Worm (Caenorhabditis elegans): ENCODE data around the gene bath-10.

bath-10 gene

DNA sequence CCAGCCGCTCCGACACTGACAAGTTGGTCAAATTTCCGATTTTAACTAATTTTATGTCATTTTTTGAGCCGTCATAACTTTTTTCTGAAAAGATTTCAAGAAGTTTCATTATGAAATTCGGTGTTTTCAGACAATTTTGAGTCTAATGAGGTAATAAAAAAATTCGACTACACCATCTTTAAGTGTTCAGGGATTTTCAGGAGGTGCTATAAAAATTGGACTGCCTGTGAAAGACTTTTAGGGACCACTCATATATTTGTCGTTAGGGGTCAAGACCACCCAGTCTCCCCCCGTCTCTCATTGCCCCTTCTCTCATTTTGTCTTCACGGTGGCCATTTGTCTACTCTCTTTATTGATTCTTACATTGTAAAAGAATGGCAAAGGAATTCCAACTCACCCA is at the start of gene bath-10:
TSS of gene bath-10 (plus strand) at position 301 of the 400 bp plus-strand sequence.
- TF ChIP-seq F13C5.2 (tag; optimal IDR thresholded peaks at IDR 0.05), result no peak
- no peak for TF ChIP-seq tbx-11 (GFP tag; IDR thresholded peaks at IDR 0.05)

DNA sequence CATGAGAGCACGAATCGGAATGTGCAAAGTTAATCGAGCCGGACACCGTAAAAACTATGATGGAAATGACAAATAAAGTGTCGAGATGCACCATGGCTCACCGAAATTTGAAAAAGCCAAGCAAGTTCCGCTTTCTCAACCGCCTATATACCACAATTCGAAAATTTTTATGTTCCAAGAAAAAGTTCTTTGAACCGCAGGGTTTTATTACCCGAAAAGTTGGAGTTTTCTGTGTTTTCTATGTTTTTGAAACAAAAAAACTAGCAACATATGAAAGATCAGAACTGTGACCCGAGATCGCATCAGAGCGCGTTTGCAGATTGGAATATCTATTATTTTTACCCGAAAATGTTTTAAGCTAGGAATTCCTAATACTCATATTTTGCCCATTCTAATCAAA is 47.8 kb upstream of the bath-10 start, which contains the start of gene Y46D2A.3:
TSS of gene Y46D2A.3 (minus strand) at position 101 of the 400 bp plus-strand sequence.
- TF ChIP-seq aly-1 (tag; optimal IDR thresholded peaks at IDR 0.05), result no peak
- no peak for TF ChIP-seq flt-1 (GFP tag; IDR thresholded peaks at IDR 0.05)
- TF ChIP-seq ets-7 (tag; optimal IDR thresholded peaks at IDR 0.05), result no peak
- TF ChIP-seq ceh-36 (tag; optimal IDR thresholded peaks at IDR 0.05), result no peak
- TF ChIP-seq ama-1 (optimal IDR thresholded peaks at IDR 0.05), result no peak
- TF ChIP-seq tbx-11 (GFP tag; IDR thresholded peaks at IDR 0.05), result no peak
- no peak for TF ChIP-seq tbx-37 (GFP tag; conservative IDR thresholded peaks at IDR 0.05)
- no peak for TF ChIP-seq hmg-4 (GFP tag; optimal IDR thresholded peaks at IDR 0.05)
- TF ChIP-seq hnd-1 (tag; optimal IDR thresholded peaks at IDR 0.05), result no peak
- TF ChIP-seq B0310.2 (tag; optimal IDR thresholded peaks at IDR 0.05), result no peak
- no peak for TF ChIP-seq pes-1 (GFP tag; IDR thresholded peaks at IDR 0.05)
- TF ChIP-seq ceh-13 (GFP tag; optimal IDR thresholded peaks at IDR 0.05), result no peak

DNA sequence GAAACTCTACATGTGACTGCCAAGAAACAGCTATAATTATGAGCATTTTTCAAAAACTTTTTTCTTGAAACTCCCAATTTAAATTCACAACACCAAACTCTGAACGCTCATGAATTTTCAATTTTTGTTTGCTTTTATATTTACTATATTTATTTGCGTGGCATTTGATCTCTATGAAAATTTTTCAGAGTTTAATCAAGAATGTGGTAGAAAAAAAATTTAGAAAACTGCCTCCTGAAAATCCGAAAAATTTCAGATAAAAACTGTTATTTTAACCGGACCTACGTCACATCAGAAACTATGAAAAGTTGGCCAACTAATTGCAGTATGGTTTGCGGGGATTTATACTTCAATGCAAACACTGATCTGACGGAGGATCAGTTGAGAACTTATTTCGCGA is 42.8 kb upstream of the bath-10 start, which contains the start of gene irld-27:
TSS of gene irld-27 (plus strand) at position 301 of the 400 bp plus-strand sequence.
- TF ChIP-seq flt-1 (GFP tag; IDR thresholded peaks at IDR 0.05) (no peak), pes-1 (GFP tag; IDR thresholded peaks at IDR 0.05) (no peak), ama-1 (optimal IDR thresholded peaks at IDR 0.05) (no peak), B0310.2 (tag; optimal IDR thresholded peaks at IDR 0.05) (no peak), ceh-36 (tag; optimal IDR thresholded peaks at IDR 0.05) (no peak), ets-7 (tag; optimal IDR thresholded peaks at IDR 0.05) (no peak), hmg-4 (GFP tag; optimal IDR thresholded peaks at IDR 0.05) (no peak), tbx-11 (GFP tag; IDR thresholded peaks at IDR 0.05) (no peak), scrt-1 (GFP tag; IDR thresholded peaks at IDR 0.05) (no peak), ceh-13 (GFP tag; optimal IDR thresholded peaks at IDR 0.05) (no peak), aly-1 (tag; optimal IDR thresholded peaks at IDR 0.05) (no peak), hmbx-1 (tag; optimal IDR thresholded peaks at IDR 0.05) (no peak), hnd-1 (tag; optimal IDR thresholded peaks at IDR 0.05) (no peak), tbx-37 (GFP tag; conservative IDR thresholded peaks at IDR 0.05) (no peak), tra-4 (tag; optimal IDR thresholded peaks at IDR 0.05) (no peak), sea-1 (GFP tag; conservative IDR thresholded peaks at IDR 0.05) (no peak), F13C5.2 (tag; optimal IDR thresholded peaks at IDR 0.05) (no peak)

DNA sequence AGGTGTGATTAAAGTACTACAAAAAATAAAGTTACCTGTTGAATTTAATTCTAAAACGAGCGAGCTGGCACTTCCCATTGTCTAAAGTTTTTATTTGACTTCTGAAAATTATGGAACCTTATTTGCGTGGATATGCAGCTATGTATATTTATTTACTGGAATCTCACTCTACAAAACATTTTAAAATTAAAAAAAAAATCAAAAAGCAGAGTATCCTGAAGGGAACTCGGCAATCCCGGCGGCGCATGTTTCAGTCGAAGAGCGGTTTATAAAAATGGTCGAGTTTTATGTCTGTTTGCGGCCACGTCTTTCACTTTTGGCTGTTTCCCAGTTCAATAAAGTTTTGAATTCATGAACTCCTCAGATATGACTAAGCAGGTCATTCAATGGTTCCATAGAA is 37.8 kb upstream of the bath-10 start, which contains the start of gene F14D2.19:
TSS of gene F14D2.19 (minus strand) at position 101 of the 400 bp plus-strand sequence.
- TF ChIP-seq B0310.2 (tag; optimal IDR thresholded peaks at IDR 0.05) (no peak), scrt-1 (GFP tag; IDR thresholded peaks at IDR 0.05) (no peak), F13C5.2 (tag; optimal IDR thresholded peaks at IDR 0.05) (no peak), sea-1 (GFP tag; conservative IDR thresholded peaks at IDR 0.05) (no peak), ceh-13 (GFP tag; optimal IDR thresholded peaks at IDR 0.05) (no peak)

DNA sequence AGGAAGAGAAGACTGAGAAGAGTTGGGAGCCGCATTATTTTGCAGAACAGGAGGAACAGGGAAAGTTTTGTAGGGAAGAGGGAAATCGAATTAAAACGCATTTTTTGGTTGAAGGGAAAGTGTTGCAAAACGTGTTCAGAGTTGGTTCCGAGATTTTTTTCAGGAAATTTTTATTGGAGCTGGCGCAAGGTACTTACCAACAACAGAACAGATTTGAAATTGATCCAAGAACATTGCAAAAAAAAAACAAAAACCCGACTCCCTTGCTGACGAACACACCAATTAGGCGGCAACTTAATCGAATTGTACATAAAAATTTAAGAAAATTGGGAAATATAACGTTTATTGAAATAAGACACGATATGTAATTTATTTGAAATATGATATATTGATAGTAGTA is 36.3 kb upstream of the bath-10 start, which contains the start of gene F14D2.7:
TSS of gene F14D2.7 (minus strand) at position 101 of the 400 bp plus-strand sequence.
- TF ChIP-seq ama-1 (optimal IDR thresholded peaks at IDR 0.05), result no peak
- TF ChIP-seq tra-4 (tag; optimal IDR thresholded peaks at IDR 0.05), result no peak
- TF ChIP-seq tbx-11 (GFP tag; IDR thresholded peaks at IDR 0.05), result no peak

DNA sequence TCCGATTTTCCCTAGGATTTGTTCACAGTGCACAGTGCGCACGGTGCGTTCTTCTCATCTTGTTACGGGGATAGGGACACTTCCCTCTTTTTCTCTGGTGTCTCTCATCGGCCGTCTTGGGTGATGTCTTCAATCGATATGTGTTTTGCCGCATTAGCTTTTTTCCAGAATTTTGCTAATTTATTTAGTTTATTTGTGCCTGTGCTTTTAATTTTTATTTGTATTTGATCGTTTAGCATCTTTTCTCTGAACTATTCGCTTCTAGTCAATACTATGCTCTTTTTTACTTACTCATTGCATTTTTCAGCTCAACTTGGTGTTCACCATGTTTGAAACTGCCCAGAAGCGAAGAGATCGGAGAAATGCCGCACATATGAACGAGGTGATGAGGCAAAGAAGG is 34.6 kb upstream of the bath-10 start, which contains the start of gene F14D2.5:
TSS of gene F14D2.5 (plus strand) at position 301 of the 400 bp plus-strand sequence.
- no peak for TF ChIP-seq tbx-11 (GFP tag; IDR thresholded peaks at IDR 0.05)
- TF ChIP-seq tra-4 (tag; optimal IDR thresholded peaks at IDR 0.05), result no peak
- TF ChIP-seq sea-1 (GFP tag; conservative IDR thresholded peaks at IDR 0.05), result no peak
- no peak for TF ChIP-seq tbx-37 (GFP tag; conservative IDR thresholded peaks at IDR 0.05)
- no peak for TF ChIP-seq aly-1 (tag; optimal IDR thresholded peaks at IDR 0.05)
- no peak for TF ChIP-seq ama-1 (optimal IDR thresholded peaks at IDR 0.05)
- no peak for TF ChIP-seq hnd-1 (tag; optimal IDR thresholded peaks at IDR 0.05)
- no peak for TF ChIP-seq B0310.2 (tag; optimal IDR thresholded peaks at IDR 0.05)
- TF ChIP-seq flt-1 (GFP tag; IDR thresholded peaks at IDR 0.05), result no peak
- no peak for TF ChIP-seq hmbx-1 (tag; optimal IDR thresholded peaks at IDR 0.05)
- TF ChIP-seq hmg-4 (GFP tag; optimal IDR thresholded peaks at IDR 0.05), result no peak
- no peak for TF ChIP-seq pes-1 (GFP tag; IDR thresholded peaks at IDR 0.05)

DNA sequence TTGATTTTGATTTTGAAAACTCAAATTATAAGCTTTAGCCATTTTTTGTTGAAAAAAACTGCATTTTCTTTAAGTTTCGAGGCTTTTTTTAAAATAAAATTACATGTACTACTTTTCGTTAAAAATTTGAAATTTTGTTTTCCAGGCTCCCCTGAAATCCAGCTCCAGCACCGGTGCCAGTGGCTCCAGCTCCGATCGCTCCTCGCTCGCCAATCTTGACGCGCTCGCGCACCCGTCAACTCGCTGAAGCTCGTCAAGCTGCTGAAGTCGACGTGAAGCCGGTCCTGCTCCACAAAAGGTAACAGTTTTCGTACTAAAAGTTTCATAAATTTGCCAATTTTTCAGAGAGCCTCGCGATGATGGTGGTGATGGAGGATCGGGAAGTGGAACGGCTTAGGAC is 34.1 kb upstream of the bath-10 start:
- TF ChIP-seq scrt-1 (GFP tag; IDR thresholded peaks at IDR 0.05), result no peak
- TF ChIP-seq tra-4 (tag; optimal IDR thresholded peaks at IDR 0.05), result no peak
- no peak for TF ChIP-seq ets-7 (tag; optimal IDR thresholded peaks at IDR 0.05)
- no peak for TF ChIP-seq sea-1 (GFP tag; conservative IDR thresholded peaks at IDR 0.05)
- TF ChIP-seq hmbx-1 (tag; optimal IDR thresholded peaks at IDR 0.05), result no peak
- no peak for TF ChIP-seq flt-1 (GFP tag; IDR thresholded peaks at IDR 0.05)
- no peak for TF ChIP-seq ceh-13 (GFP tag; optimal IDR thresholded peaks at IDR 0.05)
- TF ChIP-seq hmg-4 (GFP tag; optimal IDR thresholded peaks at IDR 0.05), result no peak

DNA sequence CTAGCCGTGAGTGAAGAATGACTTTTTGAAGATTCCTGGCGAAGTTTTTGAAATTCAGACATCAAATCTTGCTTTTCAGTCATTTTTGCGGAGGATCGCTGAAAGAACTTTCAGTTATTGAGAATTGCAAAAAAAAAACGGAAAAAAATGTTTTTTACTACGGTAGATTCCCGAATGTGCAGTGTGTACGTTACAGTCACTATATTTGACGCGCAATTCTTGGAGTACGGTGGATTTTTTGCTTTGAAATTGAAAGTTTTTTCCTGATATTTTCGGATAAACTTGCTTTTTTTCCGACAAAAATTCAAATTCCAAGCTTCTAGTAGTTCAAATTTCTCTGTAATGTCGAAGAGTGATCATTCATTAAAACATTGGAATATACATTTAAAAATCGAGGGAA is 32.9 kb upstream of the bath-10 start, which contains the start of gene F14D2.11:
TSS of gene F14D2.11 (minus strand) at position 101 of the 400 bp plus-strand sequence.
- TF ChIP-seq hmg-4 (GFP tag; optimal IDR thresholded peaks at IDR 0.05) (no peak), tbx-11 (GFP tag; IDR thresholded peaks at IDR 0.05) (no peak), aly-1 (tag; optimal IDR thresholded peaks at IDR 0.05) (no peak), pes-1 (GFP tag; IDR thresholded peaks at IDR 0.05) (no peak), ets-7 (tag; optimal IDR thresholded peaks at IDR 0.05) (no peak), flt-1 (GFP tag; IDR thresholded peaks at IDR 0.05) (no peak), tra-4 (tag; optimal IDR thresholded peaks at IDR 0.05) (no peak)
